Worm (Caenorhabditis elegans): Measurements from ENCODE around the gene top-2.

DNA sequence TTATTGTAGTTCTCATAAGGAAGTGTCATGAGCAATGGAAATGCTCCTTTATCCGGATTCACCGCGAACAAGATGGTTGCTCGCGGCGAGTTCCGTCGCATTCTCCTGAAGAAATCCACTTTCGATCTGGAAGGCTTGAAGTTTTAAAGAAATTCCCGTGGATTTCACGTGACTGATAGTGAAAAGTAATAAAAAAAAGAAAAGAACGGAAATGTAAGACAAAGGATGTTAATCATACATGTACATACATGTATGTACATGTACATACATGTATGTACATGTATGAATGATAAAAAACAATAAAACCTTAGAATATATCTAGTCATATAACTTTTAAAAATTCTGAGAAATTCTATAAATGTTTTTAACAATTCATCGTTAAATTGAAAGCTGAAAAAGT lies 18.6 kb upstream of the top-2 start, which contains the start of gene clh-1:
- TF ChIP-seq Y22D7AL.16 (tag; optimal IDR thresholded peaks at IDR 0.05) = no peak
- TF ChIP-seq elt-2 (tag; optimal IDR thresholded peaks at IDR 0.05) = no peak
- no peak for TF ChIP-seq tbx-7 (tag; optimal IDR thresholded peaks at IDR 0.05)
- TF ChIP-seq nfya-1 (tag; optimal IDR thresholded peaks at IDR 0.05) = no peak
- TF ChIP-seq fax-1 (tag; optimal IDR thresholded peaks at IDR 0.05) = no peak
- TF ChIP-seq nhr-232 (tag; optimal IDR thresholded peaks at IDR 0.05) = no peak
- no peak for TF ChIP-seq K09A11.1 (tag; optimal IDR thresholded peaks at IDR 0.05; ENCODE audit: insufficient read depth)
- no peak for TF ChIP-seq ttx-3 (tag; optimal IDR thresholded peaks at IDR 0.05)
- TF ChIP-seq tbx-2 (tag; optimal IDR thresholded peaks at IDR 0.05) = no peak
- no peak for TF ChIP-seq ceh-30 (tag; optimal IDR thresholded peaks at IDR 0.05)
- TF ChIP-seq mec-3 (tag; optimal IDR thresholded peaks at IDR 0.05; ENCODE audit: borderline replicate concordance) = no peak
- TF ChIP-seq ama-1 (optimal IDR thresholded peaks at IDR 0.05) = no peak
- no peak for TF ChIP-seq hlh-30 (tag; optimal IDR thresholded peaks at IDR 0.05; ENCODE audit: insufficient read depth)

Measured in whole organism, late embryonic.